Fruit fly (Drosophila melanogaster) whole organism, embryonic: ENCODE results near the gene Cdc7.
A peak's percentile ranks its signal among the peaks of the same experiment; 100 is the strongest.

ENCODE experiments used
- B-H2 ChIP-seq: fragments of 200-800 bp; sonication (Bioruptor generic); optimal IDR thresholded peaks from 2 replicates; lab custom pipeline; 2018; ENCODE audit warnings: missing biosample characterization, mild to moderate bottlenecking, missing genetic modification characterization
- BEAF-32 ChIP-seq: fragments of 200-800 bp; sonication (Bioruptor generic); optimal IDR thresholded peaks from 3 replicates; lab custom pipeline; 2017; ENCODE audit warnings: missing biosample characterization, missing genetic modification characterization, mild to moderate bottlenecking, moderate library complexity, missing genetic modification reagents
- CG11723 ChIP-seq: fragments of 200-800 bp; sonication (Bioruptor generic); optimal IDR thresholded peaks from 2 replicates; lab custom pipeline; 2017; ENCODE audit warnings: missing biosample characterization, mild to moderate bottlenecking, missing genetic modification characterization
- CG12942 ChIP-seq: fragments of 200-800 bp; sonication (Bioruptor generic); optimal IDR thresholded peaks from 3 replicates; lab custom pipeline; 2016; ENCODE audit warnings: missing biosample characterization, missing genetic modification characterization
- CG13624 ChIP-seq: fragments of 200-800 bp; sonication (Bioruptor generic); optimal IDR thresholded peaks from 2 replicates; lab custom pipeline; 2016; ENCODE audit warnings: missing biosample characterization, missing genetic modification characterization
- CG15479 ChIP-seq: fragments of 200-800 bp; sonication (Bioruptor generic); optimal IDR thresholded peaks from 3 replicates; lab custom pipeline; 2019; ENCODE audit warnings: missing biosample characterization, mild to moderate bottlenecking, missing genetic modification characterization, moderate library complexity
- CG1602 ChIP-seq: fragments of 200-800 bp; sonication (Bioruptor generic); optimal IDR thresholded peaks from 3 replicates; lab custom pipeline; 2016; ENCODE audit warnings: missing biosample characterization, missing genetic modification characterization
- CG17385 ChIP-seq: fragments of 200-800 bp; sonication (Bioruptor generic); optimal IDR thresholded peaks from 3 replicates; lab custom pipeline; 2018; ENCODE audit warnings: missing biosample characterization, mild to moderate bottlenecking, missing genetic modification characterization
- CG18262 ChIP-seq: fragments of 200-800 bp; optimal IDR thresholded peaks from 3 replicates; lab custom pipeline; 2019; ENCODE audit warnings: missing biosample characterization, mild to moderate bottlenecking, missing genetic modification characterization, moderate library complexity
- CG3281 ChIP-seq: fragments of 200-800 bp; sonication (Bioruptor generic); optimal IDR thresholded peaks from 3 replicates; lab custom pipeline; 2017; ENCODE audit warnings: missing biosample characterization, mild to moderate bottlenecking, missing genetic modification characterization
- CG34422 ChIP-seq: fragments of 200-800 bp; sonication (Bioruptor generic); IDR thresholded peaks from 3 replicates; pipeline ENCODE4 v1.3.6; 2022; ENCODE audit warnings: missing biosample characterization, missing genetic modification characterization
- CG4328 ChIP-seq: fragments of 200-800 bp; sonication (Bioruptor generic); optimal IDR thresholded peaks from 3 replicates; lab custom pipeline; 2017; ENCODE audit warnings: missing biosample characterization, missing genetic modification reagents, missing genetic modification characterization
- CG7987 ChIP-seq: fragments of 200-800 bp; sonication (Bioruptor generic); optimal IDR thresholded peaks from 2 replicates; lab custom pipeline; 2018; ENCODE audit warnings: missing biosample characterization, mild to moderate bottlenecking, missing genetic modification characterization, moderate library complexity
- CG8478 ChIP-seq: fragments of >200 bp; optimal IDR thresholded peaks from 2 replicates; lab custom pipeline; 2018
- CG8765 ChIP-seq: fragments of 200-800 bp; sonication (Bioruptor generic); IDR thresholded peaks from 2 replicates; pipeline ENCODE4 v1.3.6; 2022; ENCODE audit warnings: missing biosample characterization, missing genetic modification characterization
- Dfd ChIP-seq, 2 experiments: fragments of >200 bp; optimal IDR thresholded peaks; 2 replicates each; lab custom pipeline; 2017; ENCODE audit warnings: missing biosample characterization in 2 of 2, missing genetic modification characterization in 2 of 2
- Dll ChIP-seq: fragments of 200-800 bp; sonication (Bioruptor generic); IDR thresholded peaks from 4 replicates; pipeline ENCODE4 v1.3.6; 2022; ENCODE audit warnings: missing biosample characterization, missing genetic modification characterization; ENCODE audit not compliant: partially characterized antibody
- Dp ChIP-seq: fragments of 200-800 bp; sonication (Bioruptor generic); optimal IDR thresholded peaks from 2 replicates; lab custom pipeline; 2018; ENCODE audit warnings: missing biosample characterization, mild to moderate bottlenecking, missing genetic modification characterization, moderate library complexity
- Dref ChIP-seq: fragments of 200-800 bp; sonication (Bioruptor generic); IDR thresholded peaks from 2 replicates; pipeline ENCODE4 v1.3.6; 2022; ENCODE audit warnings: missing biosample characterization, missing genetic modification characterization
- Hey ChIP-seq: fragments of 200-800 bp; sonication (Bioruptor generic); optimal IDR thresholded peaks from 3 replicates; lab custom pipeline; 2018; ENCODE audit warnings: missing biosample characterization, mild to moderate bottlenecking, missing genetic modification characterization
- Hr78 ChIP-seq, 2 experiments: fragments of 200-800 bp in 1 of 2; fragments of >200 bp in 1 of 2; sonication (Bioruptor generic) in 1 of 2; optimal IDR thresholded peaks; 2 replicates each; lab custom pipeline; 2017 to 2019; ENCODE audit warnings: missing biosample characterization in 2 of 2, missing genetic modification characterization in 2 of 2, mild to moderate bottlenecking in 1 of 2, moderate library complexity in 1 of 2
- Kr ChIP-seq: fragments of 200-800 bp; sonication (Bioruptor generic); optimal IDR thresholded peaks from 2 replicates; lab custom pipeline; 2017; ENCODE audit warnings: missing biosample characterization, mild to moderate bottlenecking, missing genetic modification characterization
- Med ChIP-seq: fragments of 200-800 bp; sonication (Bioruptor generic); peaks from one replicate; lab custom pipeline; 2016; ENCODE audit warnings: missing biosample characterization, missing genetic modification characterization, mild to moderate bottlenecking, inconsistent platforms, moderate library complexity
- Optix ChIP-seq: fragments of 200-800 bp; sonication (Bioruptor generic); IDR thresholded peaks from 3 replicates; pipeline ENCODE4 v1.3.6; 2022; ENCODE audit warnings: missing biosample characterization, missing genetic modification characterization
- Pdp1 ChIP-seq, 2 experiments: fragments of 200-800 bp; sonication (Bioruptor generic); optimal IDR thresholded peaks; 3 replicates each; lab custom pipeline; 2016; ENCODE audit warnings: missing biosample characterization in 2 of 2, missing genetic modification characterization in 2 of 2, mild to moderate bottlenecking in 1 of 2, moderate library complexity in 1 of 2
- Ravus ChIP-seq: fragments of 200-800 bp; sonication (Bioruptor generic); IDR thresholded peaks from 2 replicates; pipeline ENCODE4 v1.3.6; 2022; ENCODE audit warnings: missing biosample characterization, missing genetic modification characterization
- Rx ChIP-seq: fragments of 200-800 bp; sonication (Bioruptor generic); IDR thresholded peaks from 2 replicates; pipeline ENCODE4 v1.3.6; 2022; ENCODE audit warnings: missing biosample characterization, missing genetic modification characterization
- Trl ChIP-seq, 3 experiments: fragments of >200 bp in 2 of 3; fragments of 200-800 bp in 1 of 3; sonication (Bioruptor generic) in 1 of 3; optimal IDR thresholded peaks; 2 replicates in 1 of 3; 3 replicates in 2 of 3; lab custom pipeline; 2016 to 2017; ENCODE audit warnings: missing biosample characterization in 1 of 3, missing genetic modification characterization in 1 of 3
- Vsx1 ChIP-seq: fragments of 200-800 bp; sonication (Bioruptor generic); optimal IDR thresholded peaks from 2 replicates; lab custom pipeline; 2017; ENCODE audit warnings: missing biosample characterization, mild to moderate bottlenecking, missing genetic modification characterization, missing genetic modification reagents
- amos ChIP-seq: fragments of 200-800 bp; sonication (Bioruptor generic); IDR thresholded peaks from 2 replicates; pipeline ENCODE4 v1.3.6; 2022; ENCODE audit warnings: missing biosample characterization, missing genetic modification characterization; ENCODE audit not compliant: partially characterized antibody
- bbx ChIP-seq: fragments of 200-800 bp; sonication (Bioruptor generic); IDR thresholded peaks from 2 replicates; pipeline ENCODE4 v1.3.6; 2022; ENCODE audit warnings: missing biosample characterization, missing genetic modification characterization; ENCODE audit not compliant: partially characterized antibody
- bigmax ChIP-seq: fragments of 200-800 bp; sonication (Bioruptor generic); optimal IDR thresholded peaks from 2 replicates; lab custom pipeline; 2018; ENCODE audit warnings: missing biosample characterization, mild to moderate bottlenecking, missing genetic modification characterization
- bsh ChIP-seq, 2 experiments: fragments of 200-800 bp; sonication (Bioruptor generic); optimal IDR thresholded peaks; 2 replicates each; lab custom pipeline; 2017 to 2018; ENCODE audit warnings: mild to moderate bottlenecking in 2 of 2, missing biosample characterization in 2 of 2, missing genetic modification characterization in 2 of 2, moderate library complexity in 1 of 2
- cg ChIP-seq: fragments of 200-800 bp; sonication (Bioruptor generic); optimal IDR thresholded peaks from 3 replicates; lab custom pipeline; 2019; ENCODE audit warnings: missing biosample characterization, mild to moderate bottlenecking, missing genetic modification characterization, moderate library complexity
- crc ChIP-seq: fragments of 200-800 bp; sonication (Bioruptor generic); optimal IDR thresholded peaks from 2 replicates; lab custom pipeline; 2016; ENCODE audit warnings: missing biosample characterization, missing genetic modification characterization
- dm ChIP-seq: fragments of 200-800 bp; sonication (Bioruptor generic); optimal IDR thresholded peaks from 3 replicates; lab custom pipeline; 2016; ENCODE audit warnings: missing biosample characterization, missing genetic modification characterization
- exex ChIP-seq: fragments of 200-800 bp; sonication (Bioruptor generic); optimal IDR thresholded peaks from 4 replicates; lab custom pipeline; 2018; ENCODE audit warnings: missing biosample characterization, mild to moderate bottlenecking, missing genetic modification characterization, moderate library complexity
- eyg ChIP-seq: fragments of 200-800 bp; sonication (Bioruptor generic); optimal IDR thresholded peaks from 3 replicates; lab custom pipeline; 2016; ENCODE audit warnings: missing biosample characterization, missing genetic modification characterization
- fd96Cb ChIP-seq: fragments of 200-800 bp; sonication (Bioruptor generic); optimal IDR thresholded peaks from 2 replicates; lab custom pipeline; 2018; ENCODE audit warnings: missing biosample characterization, mild to moderate bottlenecking, missing genetic modification characterization, moderate library complexity
- gcm2 ChIP-seq: fragments of 200-800 bp; sonication (Bioruptor generic); optimal IDR thresholded peaks from 2 replicates; lab custom pipeline; 2016; ENCODE audit warnings: missing biosample characterization, missing genetic modification characterization
- insv ChIP-seq, 2 experiments: fragments of 200-800 bp; sonication (Bioruptor generic); optimal IDR thresholded peaks; 3 replicates each; lab custom pipeline; 2016 to 2018; ENCODE audit warnings: missing biosample characterization in 2 of 2, missing genetic modification characterization in 2 of 2
- kni ChIP-seq: fragments of 200-800 bp; sonication (Bioruptor generic); optimal IDR thresholded peaks from 3 replicates; lab custom pipeline; 2017; ENCODE audit warnings: mild to moderate bottlenecking, missing biosample characterization, missing genetic modification reagents, missing genetic modification characterization
- psq ChIP-seq: fragments of 200-800 bp; sonication (Bioruptor generic); optimal IDR thresholded peaks from 2 replicates; lab custom pipeline; 2017; ENCODE audit warnings: missing biosample characterization, missing genetic modification characterization
- sug ChIP-seq: fragments of 200-800 bp; optimal IDR thresholded peaks from 2 replicates; lab custom pipeline; 2019; ENCODE audit warnings: missing biosample characterization, mild to moderate bottlenecking, missing genetic modification characterization, moderate library complexity
- zen ChIP-seq: fragments of 200-800 bp; sonication (Bioruptor generic); optimal IDR thresholded peaks from 3 replicates; lab custom pipeline; 2018; ENCODE audit warnings: missing biosample characterization, mild to moderate bottlenecking, missing genetic modification characterization, moderate library complexity

Cdc7 gene

DNA sequence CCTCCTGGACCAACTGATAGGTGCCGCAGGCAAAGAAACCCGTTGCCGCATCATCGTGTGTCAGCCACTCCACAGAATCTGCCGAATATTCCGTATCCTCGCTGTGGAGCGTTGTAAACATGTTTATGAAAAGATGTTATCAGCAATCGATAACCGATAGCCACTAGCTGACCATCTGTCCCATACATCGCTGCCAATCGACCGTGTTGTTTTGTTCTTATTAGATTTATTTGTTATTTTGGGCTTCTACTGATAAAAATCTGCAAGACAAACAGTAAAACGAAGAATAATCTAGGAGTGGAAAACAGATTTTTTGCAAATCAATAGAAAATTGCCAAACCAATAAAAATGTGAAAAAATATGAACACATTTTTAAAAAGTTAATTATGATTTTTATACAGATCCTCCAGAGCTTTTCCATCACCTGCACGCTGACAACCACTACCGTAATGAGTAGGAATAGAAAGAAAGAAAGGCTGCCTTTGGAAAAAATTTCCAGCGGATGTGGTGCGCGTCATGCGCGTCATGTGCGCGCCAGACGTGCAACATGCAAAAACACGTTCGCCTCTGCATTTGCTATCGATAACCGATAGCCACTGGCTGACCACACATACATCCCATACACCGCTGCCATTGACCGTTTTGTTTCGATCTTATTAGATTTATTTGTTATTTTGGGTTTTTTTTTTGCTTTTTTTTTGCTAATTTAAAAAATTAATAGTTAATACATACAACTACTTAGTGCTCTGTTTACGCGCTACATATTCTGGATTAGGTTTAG is 34.5 kb downstream of the Cdc7 start, which contains the start of gene CG3184 (continued):
- TF ChIP-seq Ravus (GFP tag; lab: Robert Waterston, UW), result no peak
- no peak for TF ChIP-seq CG18262 (tag; lab: Kevin White, UChicago)
- TF ChIP-seq zen (tag; lab: Kevin White, UChicago), result no peak
- no peak for TF ChIP-seq Optix (GFP tag; lab: Robert Waterston, UW)
- TF ChIP-seq CG1602, result no peak
- TF ChIP-seq CG3281 (GFP tag; lab: Kevin White, UChicago), result no peak
- TF ChIP-seq Dp (GFP tag; lab: Kevin White, UChicago), result no peak
- no peak for TF ChIP-seq bigmax
- peak; percentile 56 for TF ChIP-seq dm (GFP tag; lab: Kevin White, UChicago)
- peak; percentile 20 for TF ChIP-seq BEAF-32 (GFP tag; lab: Kevin White, UChicago)
- TF ChIP-seq Rx (GFP tag; lab: Robert Waterston, UW), result no peak
- TF ChIP-seq amos, result peak; percentile 35; the same call in 1 of the 2 replicates
- peak; percentile 29; the same call in 1 of the 4 replicates for TF ChIP-seq Dll (GFP tag; lab: Robert Waterston, UW)

DNA sequence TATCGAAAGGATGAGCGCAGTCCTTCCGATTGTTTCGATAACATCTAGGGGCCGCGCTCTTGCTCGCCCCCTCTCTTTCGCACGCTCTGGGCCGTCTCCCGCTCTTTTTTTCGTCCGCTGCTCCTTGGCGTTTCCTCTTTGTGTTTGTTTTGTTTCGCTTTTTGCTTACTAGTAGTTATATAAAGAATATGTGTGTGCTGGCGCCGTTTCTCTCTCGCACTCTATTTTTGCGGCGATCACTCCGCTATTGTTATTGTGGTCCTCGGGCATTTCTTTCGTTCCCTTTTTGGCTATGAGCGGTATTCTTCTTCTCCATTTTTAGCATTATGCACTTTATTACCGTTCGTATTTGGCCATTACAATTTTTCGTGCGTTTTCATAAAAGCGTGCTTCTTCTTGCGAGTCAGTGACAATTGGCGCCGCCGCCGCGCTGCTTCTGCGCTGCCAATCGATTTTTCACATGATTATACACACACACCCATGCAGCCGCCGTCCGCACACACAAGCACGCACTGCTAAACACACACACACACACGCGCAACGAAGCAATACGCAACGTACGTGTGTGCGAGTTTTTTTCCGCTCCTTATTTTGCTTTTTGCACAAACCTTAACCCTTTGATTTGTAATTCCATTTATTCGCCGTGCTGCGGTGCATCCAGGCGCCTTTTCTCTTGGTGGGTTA is 39.9 kb downstream of the Cdc7 start:
- TF ChIP-seq B-H2, result no peak
- no peak for TF ChIP-seq Dfd (GFP tag; optimal IDR thresholded peaks at IDR 0.05; lab: Kevin White, UChicago)
- TF ChIP-seq Pdp1 (GFP tag; optimal IDR thresholded peaks at IDR 0.05; lab: Kevin White, UChicago), result peak in 1 of 2 experiments; percentile 92
- no peak for TF ChIP-seq Hr78 (GFP tag; optimal IDR thresholded peaks at IDR 0.05; lab: Kevin White, UChicago)
- TF ChIP-seq Trl (optimal IDR thresholded peaks at IDR 0.05; lab: Kevin White, UChicago), result peak in 1 of 2 experiments; percentile 50
- TF ChIP-seq Trl (GFP tag; optimal IDR thresholded peaks at IDR 0.05; lab: Kevin White, UChicago), result no peak
- TF ChIP-seq CG4328 (GFP tag; lab: Kevin White, UChicago), result peak; percentile 30
- TF ChIP-seq Hey (tag; lab: Kevin White, UChicago), result no peak
- peak; percentile 5 for TF ChIP-seq exex (tag; lab: Kevin White, UChicago)
- no peak for TF ChIP-seq CG12942 (GFP tag; lab: Kevin White, UChicago)
- no peak for TF ChIP-seq Vsx1 (GFP tag; lab: Kevin White, UChicago)
- peak; percentile 84 for TF ChIP-seq CG8478 (lab: Kevin White, UChicago)
- TF ChIP-seq cg (GFP tag; lab: Kevin White, UChicago), result peak; percentile 98
- no peak for TF ChIP-seq eyg (GFP tag; lab: Kevin White, UChicago)
- no peak for TF ChIP-seq gcm2 (GFP tag; lab: Kevin White, UChicago)
- TF ChIP-seq CG34422 (GFP tag; lab: Robert Waterston, UW), result peak; percentile 51; the same call in 1 of the 3 replicates
- no peak for TF ChIP-seq CG11723 (GFP tag; lab: Kevin White, UChicago)
- TF ChIP-seq bsh (GFP tag; optimal IDR thresholded peaks at IDR 0.05; lab: Kevin White, UChicago), result peak in 1 of 2 experiments; percentile 54
- peak; percentile 42 for TF ChIP-seq Kr
- peak; percentile 26 for TF ChIP-seq dm (GFP tag; lab: Kevin White, UChicago)
- peak; percentile 11 for TF ChIP-seq sug
- no peak for TF ChIP-seq kni (GFP tag; lab: Kevin White, UChicago)
- no peak for TF ChIP-seq CG7987
- TF ChIP-seq fd96Cb, result no peak
- TF ChIP-seq Med (GFP tag; lab: Kevin White, UChicago), result peak; percentile 38
- TF ChIP-seq CG8765 (GFP tag; lab: Robert Waterston, UW), result no peak
- peak in 1 of 2 experiments; percentile 4 for TF ChIP-seq insv (GFP tag; optimal IDR thresholded peaks at IDR 0.05; lab: Kevin White, UChicago)
- 0 out of 2 replicates have a peak, but pooled peaks have one; percentile 6 for TF ChIP-seq bbx (GFP tag; lab: Robert Waterston, UW)
- TF ChIP-seq Dref (GFP tag; lab: Robert Waterston, UW), result peak; percentile 53
- no peak for TF ChIP-seq psq
- peak; percentile 5 for TF ChIP-seq CG13624
- TF ChIP-seq crc, result no peak
- TF ChIP-seq CG15479, result peak; percentile 63
- TF ChIP-seq CG17385 (GFP tag; lab: Kevin White, UChicago), result peak; percentile 95
